Worm (Caenorhabditis elegans): ENCODE results near the gene ztf-30.

The ztf-30 gene

DNA sequence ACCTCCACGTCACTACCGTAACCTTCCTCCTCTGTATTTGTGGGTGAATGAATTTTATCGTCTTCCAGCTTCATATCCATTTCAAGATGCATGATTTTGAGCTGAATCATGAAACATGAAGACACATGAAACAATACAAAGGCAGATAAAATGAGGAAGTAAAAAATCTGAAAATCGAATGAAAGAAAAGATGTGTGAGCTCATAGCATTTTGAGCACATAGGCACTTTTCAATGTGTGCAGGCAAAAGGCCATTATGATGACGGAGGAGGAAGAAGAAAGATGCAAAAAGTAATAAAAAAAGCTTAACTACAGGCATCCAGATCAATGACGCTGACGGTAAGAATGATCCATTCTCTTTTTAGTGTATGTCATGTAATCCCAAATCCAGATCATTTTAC is at the start of gene ztf-30:
ztf-30 (minus strand) TSS at position 101 of the 400 bp plus-strand sequence.
- TF ChIP-seq hmg-11 (tag; optimal IDR thresholded peaks at IDR 0.05): no peak
- no peak for TF ChIP-seq aly-2 (tag; optimal IDR thresholded peaks at IDR 0.05)
- no peak for TF ChIP-seq nhr-43 (tag; optimal IDR thresholded peaks at IDR 0.05; ENCODE audit: poor library complexity, severe bottlenecking)
- TF ChIP-seq nhr-28 (tag; optimal IDR thresholded peaks at IDR 0.05): no peak
- no peak for TF ChIP-seq eor-1 (tag; optimal IDR thresholded peaks at IDR 0.05)
- no peak for TF ChIP-seq fkh-2 (tag; optimal IDR thresholded peaks at IDR 0.05)
- no peak for TF ChIP-seq ztf-11 (tag; optimal IDR thresholded peaks at IDR 0.05)
- no peak for TF ChIP-seq nhr-67 (tag; optimal IDR thresholded peaks at IDR 0.05)
- no peak for TF ChIP-seq skn-1 (tag; optimal IDR thresholded peaks at IDR 0.05)
- no peak for TF ChIP-seq egl-27 (tag; optimal IDR thresholded peaks at IDR 0.05)
- no peak for TF ChIP-seq ceh-28 (tag; optimal IDR thresholded peaks at IDR 0.05)
- no peak for TF ChIP-seq ztf-4 (tag; optimal IDR thresholded peaks at IDR 0.05)
- no peak for TF ChIP-seq nhr-77 (tag; optimal IDR thresholded peaks at IDR 0.05)
- TF ChIP-seq elt-2 (tag; optimal IDR thresholded peaks at IDR 0.05): no peak
- no peak for TF ChIP-seq nhr-11 (tag; optimal IDR thresholded peaks at IDR 0.05)
- no peak for TF ChIP-seq egl-5 (tag; optimal IDR thresholded peaks at IDR 0.05)
- no peak for TF ChIP-seq daf-12 (tag; optimal IDR thresholded peaks at IDR 0.05)
- TF ChIP-seq lin-39 (tag; optimal IDR thresholded peaks at IDR 0.05): no peak
- no peak for TF ChIP-seq nhr-25 (tag; optimal IDR thresholded peaks at IDR 0.05)
- no peak for TF ChIP-seq ceh-82 (tag; optimal IDR thresholded peaks at IDR 0.05)

- TF ChIP-seq tbx-2 (tag; optimal IDR thresholded peaks at IDR 0.05): no peak
- TF ChIP-seq eor-1 (tag; optimal IDR thresholded peaks at IDR 0.05): no peak
- peak; percentile 12 for TF ChIP-seq elt-2 (tag; optimal IDR thresholded peaks at IDR 0.05)
- peak; percentile 40 for TF ChIP-seq nhr-43 (tag; optimal IDR thresholded peaks at IDR 0.05; ENCODE audit: poor library complexity, severe bottlenecking)
Measured at ce11 chrIII:8646021-8646420, 48.4 kb upstream of the ztf-30 start.

DNA sequence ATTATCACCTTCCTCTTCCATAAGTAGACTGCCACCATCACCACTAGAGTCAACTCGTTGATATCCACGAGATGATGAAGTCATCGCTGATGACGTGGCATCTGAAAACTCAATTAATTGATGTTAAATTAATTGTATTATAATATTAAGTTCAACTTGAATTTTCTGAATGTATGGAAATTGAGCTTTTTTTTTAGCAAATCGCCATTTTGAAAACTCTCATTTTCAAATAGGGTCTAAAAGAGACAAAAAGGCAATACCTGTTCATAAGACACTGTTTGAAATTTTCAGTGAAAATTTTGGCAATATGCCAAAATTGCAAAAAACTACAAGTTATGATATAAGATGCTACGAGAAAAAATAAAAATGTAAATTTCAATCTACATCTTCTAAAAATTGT is 46.0 kb upstream of the ztf-30 start, which contains the start of gene twk-7:
twk-7 (minus strand) TSS at position 101 of the 400 bp plus-strand sequence.
- TF ChIP-seq pqm-1 (tag; optimal IDR thresholded peaks at IDR 0.05) (no peak), lin-15B (tag; optimal IDR thresholded peaks at IDR 0.05) (no peak), ztf-4 (tag; optimal IDR thresholded peaks at IDR 0.05) (no peak), unc-39 (tag; optimal IDR thresholded peaks at IDR 0.05) (no peak), nhr-76 (tag; optimal IDR thresholded peaks at IDR 0.05) (no peak), hmg-11 (tag; optimal IDR thresholded peaks at IDR 0.05) (no peak), elt-2 (tag; optimal IDR thresholded peaks at IDR 0.05) (no peak), nfya-1 (tag; optimal IDR thresholded peaks at IDR 0.05; ENCODE audit: insufficient read depth) (no peak), nhr-12 (tag; optimal IDR thresholded peaks at IDR 0.05) (no peak), mdl-1 (tag; optimal IDR thresholded peaks at IDR 0.05) (no peak), nhr-43 (tag; optimal IDR thresholded peaks at IDR 0.05; ENCODE audit: poor library complexity, severe bottlenecking) (no peak)

ce11 chrIII:8639188-8639795 is 41.6 kb upstream of the ztf-30 start, which contains the start of gene fip-1:
Gene fip-1 (plus strand): TSS chrIII:8639745.
- TF ChIP-seq nhr-43 (tag; optimal IDR thresholded peaks at IDR 0.05; ENCODE audit: poor library complexity, severe bottlenecking): peak; percentile 9
- TF ChIP-seq nhr-12 (tag; optimal IDR thresholded peaks at IDR 0.05): no peak
- TF ChIP-seq egl-5 (tag; optimal IDR thresholded peaks at IDR 0.05): no peak
- TF ChIP-seq nhr-76 (tag; optimal IDR thresholded peaks at IDR 0.05): no peak
- TF ChIP-seq elt-2 (tag; optimal IDR thresholded peaks at IDR 0.05): peak; percentile 20
- peak; percentile 9 for TF ChIP-seq pqm-1 (tag; optimal IDR thresholded peaks at IDR 0.05)

DNA sequence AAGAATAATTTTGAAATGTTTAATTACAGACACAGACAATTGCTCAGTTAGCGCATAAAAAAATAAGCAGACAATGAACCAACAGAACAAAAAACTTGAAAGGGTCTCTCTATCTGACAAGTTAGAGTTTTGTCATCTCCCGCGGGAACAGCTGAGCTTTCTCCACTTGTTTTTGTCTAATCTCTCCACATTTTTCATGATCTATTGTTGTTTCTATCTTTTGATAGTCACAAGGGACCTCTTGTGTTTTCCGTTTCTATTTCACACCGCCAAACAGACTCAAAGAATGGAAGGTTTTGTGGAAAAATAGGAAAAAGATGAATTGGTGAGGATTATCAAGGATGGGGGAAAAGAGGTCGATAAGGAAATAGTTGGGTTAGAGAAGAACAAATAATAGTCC is 39.1 kb upstream of the ztf-30 start:
- TF ChIP-seq ceh-28 (tag; optimal IDR thresholded peaks at IDR 0.05) (no peak), nfya-1 (tag; optimal IDR thresholded peaks at IDR 0.05; ENCODE audit: insufficient read depth) (peak; percentile 45), nhr-23 (tag; optimal IDR thresholded peaks at IDR 0.05) (no peak), elt-3 (tag; optimal IDR thresholded peaks at IDR 0.05) (no peak), nhr-28 (tag; optimal IDR thresholded peaks at IDR 0.05) (no peak), egl-27 (tag; optimal IDR thresholded peaks at IDR 0.05) (no peak), unc-62 (GFP tag; optimal IDR thresholded peaks at IDR 0.05) (peak; percentile 28), nhr-11 (tag; optimal IDR thresholded peaks at IDR 0.05) (no peak), nhr-77 (tag; optimal IDR thresholded peaks at IDR 0.05) (no peak), lin-15B (tag; optimal IDR thresholded peaks at IDR 0.05) (no peak), nhr-12 (tag; optimal IDR thresholded peaks at IDR 0.05) (no peak), nhr-43 (tag; optimal IDR thresholded peaks at IDR 0.05; ENCODE audit: poor library complexity, severe bottlenecking) (no peak), lin-39 (tag; optimal IDR thresholded peaks at IDR 0.05) (peak; percentile 47), elt-2 (tag; optimal IDR thresholded peaks at IDR 0.05) (no peak), nhr-237 (tag; optimal IDR thresholded peaks at IDR 0.05) (no peak)
